Fruit fly (Drosophila melanogaster) whole organism, wandering third instar larva: ENCODE measurements around the gene BckdhA.

Experiments
- Abd-B ChIP-seq: fragments of >200 bp; optimal IDR thresholded peaks from 2 replicates; lab custom pipeline; 2017; ENCODE audit warnings: missing biosample characterization, missing genetic modification characterization
- Dfd ChIP-seq: fragments of >200 bp; optimal IDR thresholded peaks from 2 replicates; lab custom pipeline; 2017; ENCODE audit warnings: missing biosample characterization, missing genetic modification characterization
- Hr78 ChIP-seq: fragments of >200 bp; optimal IDR thresholded peaks from 2 replicates; lab custom pipeline; 2017; ENCODE audit warnings: missing biosample characterization, missing genetic modification characterization
- Myc ChIP-seq: fragments of >200 bp; optimal IDR thresholded peaks from 2 replicates; lab custom pipeline; 2017
- dmrt93B ChIP-seq: fragments of 200-800 bp; sonication (Bioruptor generic); optimal IDR thresholded peaks from 2 replicates; lab custom pipeline; 2018; ENCODE audit warnings: missing biosample characterization, mild to moderate bottlenecking, missing genetic modification characterization
- h ChIP-seq: fragments of 200-800 bp; sonication (Bioruptor generic); optimal IDR thresholded peaks from 3 replicates; lab custom pipeline; 2016; ENCODE audit warnings: missing biosample characterization, mild to moderate bottlenecking, missing genetic modification characterization
- pan ChIP-seq: fragments of >200 bp; optimal IDR thresholded peaks from 2 replicates; lab custom pipeline; 2017
- psq ChIP-seq: fragments of 200-800 bp; sonication (Bioruptor generic); optimal IDR thresholded peaks from 3 replicates; lab custom pipeline; 2017; ENCODE audit warnings: missing biosample characterization, mild to moderate bottlenecking, missing genetic modification characterization, moderate library complexity
- rgr ChIP-seq: fragments of 200-800 bp; sonication (Bioruptor generic); optimal IDR thresholded peaks from 3 replicates; lab custom pipeline; 2016; ENCODE audit warnings: missing biosample characterization, mild to moderate bottlenecking, missing genetic modification characterization

dm6 chr3R:9570657-9571056, 15.1 kb downstream of the BckdhA start:
- TF ChIP-seq Hr78 (no peak), psq (GFP tag; lab: Kevin White, UChicago) (no peak), Abd-B (no peak), Myc (no peak), dmrt93B (GFP tag; lab: Kevin White, UChicago) (no peak), h (GFP tag; lab: Kevin White, UChicago) (no peak), Dfd (no peak), pan (lab: Kevin White, UChicago) (no peak), rgr (GFP tag; lab: Kevin White, UChicago) (no peak)
